Worm (Caenorhabditis elegans): ENCODE results near the gene zip-8.

- peak; percentile 70 for TF ChIP-seq ham-2 (GFP tag; optimal IDR thresholded peaks at IDR 0.05)
- TF ChIP-seq snpc-4 (tag; optimal IDR thresholded peaks at IDR 0.05) = no peak
- TF ChIP-seq unc-62 (GFP tag; optimal IDR thresholded peaks at IDR 0.05) = no peak
- TF ChIP-seq nhr-28 (tag; optimal IDR thresholded peaks at IDR 0.05) = no peak
- TF ChIP-seq sptf-1 (tag; optimal IDR thresholded peaks at IDR 0.05) = peak; percentile 55
- TF ChIP-seq lsy-2 (tag; optimal IDR thresholded peaks at IDR 0.05) = peak; percentile 81
These were observed 47.0 kb upstream of the zip-8 start, which contains the start of the genes mrps-17 and txdc-9 for ce11 chrIII:6431766-6432228.

Measured in whole organism, mixed stage, embryonic.